Worm (Caenorhabditis elegans) whole organism, L4 larva: ENCODE results near the gene snx-1.
A peak's percentile ranks its signal among the peaks of the same experiment; 100 is the strongest.

Experiments
- D1046.2 ChIP-seq: fragments of 200-800 bp; sonication (Bioruptor generic); IDR thresholded peaks from 2 replicates; pipeline ENCODE4 v1.3.6; 2022; ENCODE audit warnings: missing genetic modification characterization, missing compliant biosample characterization
- F26F4.8 ChIP-seq: fragments of 200-800 bp; sonication (Bioruptor generic); conservative IDR thresholded peaks from 2 replicates; pipeline ENCODE4 v1.3.6; 2022; ENCODE audit warnings: missing genetic modification characterization, missing compliant biosample characterization
- F49E8.2 ChIP-seq: sonication (generic microtip); optimal IDR thresholded peaks from 2 replicates; lab custom pipeline; 2016; ENCODE audit warnings: missing compliant biosample characterization, mild to moderate bottlenecking, missing genetic modification characterization, borderline replicate concordance
- T20F7.1 ChIP-seq: fragments of 200-800 bp; sonication (Bioruptor generic); optimal IDR thresholded peaks from 2 replicates; lab custom pipeline; 2018; ENCODE audit warnings: mild to moderate bottlenecking, missing genetic modification characterization, missing compliant biosample characterization
- T26A8.4 ChIP-seq: fragments of 200-800 bp; sonication (Bioruptor generic); IDR thresholded peaks from 2 replicates; pipeline ENCODE4 v1.3.6; 2022; ENCODE audit warnings: missing genetic modification characterization, missing compliant biosample characterization
- Y48G9A.11 ChIP-seq: fragments of 200-800 bp; sonication (Bioruptor generic); IDR thresholded peaks from 2 replicates; pipeline ENCODE4 v1.3.6; 2022; ENCODE audit warnings: missing genetic modification reagents, missing genetic modification characterization, missing compliant biosample characterization
- aha-1 ChIP-seq: fragments of 150-350 bp; peaks from one replicate; lab custom pipeline; 2014; ENCODE audit warnings: missing biosample characterization, missing genetic modification characterization
- arid-1 ChIP-seq: fragments of 200-800 bp; sonication (Bioruptor generic); conservative IDR thresholded peaks from 2 replicates; pipeline ENCODE4 v1.3.6; 2022; ENCODE audit warnings: missing genetic modification reagents, missing genetic modification characterization, missing compliant biosample characterization
- ceh-20 ChIP-seq: fragments of 200-800 bp; sonication (Bioruptor generic); IDR thresholded peaks from 2 replicates; pipeline ENCODE4 v1.3.6; 2022; ENCODE audit warnings: missing genetic modification reagents, missing genetic modification characterization, missing compliant biosample characterization
- ceh-28 ChIP-seq: fragments of 150-350 bp; optimal IDR thresholded peaks from 2 replicates; lab custom pipeline; 2014; ENCODE audit warnings: missing biosample characterization, missing genetic modification reagents, missing genetic modification characterization
- daf-16 ChIP-seq, 3 experiments: sonication (generic microtip); optimal IDR thresholded peaks; 2 replicates each; lab custom pipeline; 2016 to 2017; ENCODE audit warnings: missing genetic modification characterization in 3 of 3, missing genetic modification reagents in 3 of 3, mild to moderate bottlenecking in 2 of 3, missing compliant biosample characterization in 2 of 3, missing biosample characterization in 1 of 3, moderate library complexity in 1 of 3
- daf-8 ChIP-seq: fragments of 200-800 bp; sonication (Bioruptor generic); IDR thresholded peaks from 2 replicates; pipeline ENCODE4 v1.3.6; 2022; ENCODE audit warnings: missing genetic modification characterization, missing compliant biosample characterization
- dmd-8 ChIP-seq: fragments of 200-800 bp; sonication (Bioruptor generic); IDR thresholded peaks from 2 replicates; pipeline ENCODE4 v1.3.6; 2022; ENCODE audit warnings: missing genetic modification characterization, missing compliant biosample characterization
- dmd-9 ChIP-seq: fragments of 200-800 bp; sonication (Bioruptor generic); IDR thresholded peaks from 2 replicates; pipeline ENCODE4 v1.3.6; 2022; ENCODE audit warnings: missing genetic modification reagents, missing genetic modification characterization, missing compliant biosample characterization
- duxl-1 ChIP-seq: sonication (generic microtip); optimal IDR thresholded peaks from 2 replicates; lab custom pipeline; 2016; ENCODE audit warnings: mild to moderate bottlenecking, missing genetic modification characterization, moderate library complexity, missing compliant biosample characterization; ENCODE audit not compliant: poor library complexity
- dve-1 ChIP-seq: sonication (generic microtip); optimal IDR thresholded peaks from 2 replicates; lab custom pipeline; 2017; ENCODE audit warnings: antibody characterized with exemption, mild to moderate bottlenecking, missing genetic modification characterization, missing compliant biosample characterization; ENCODE audit not compliant: insufficient read depth
- egl-43 ChIP-seq: fragments of 200-800 bp; sonication (Bioruptor generic); IDR thresholded peaks from 2 replicates; pipeline ENCODE4 v1.3.6; 2022; ENCODE audit warnings: missing genetic modification reagents, missing genetic modification characterization, missing compliant biosample characterization
- fkh-10 ChIP-seq: fragments of 150-350 bp; optimal IDR thresholded peaks from 2 replicates; lab custom pipeline; 2014; ENCODE audit warnings: missing biosample characterization, missing genetic modification reagents, missing genetic modification characterization
- fos-1 ChIP-seq: fragments of 150-350 bp; optimal IDR thresholded peaks from 2 replicates; lab custom pipeline; 2014; ENCODE audit warnings: missing biosample characterization, missing genetic modification characterization
- hif-1 ChIP-seq, 2 experiments: sonication (generic microtip); optimal IDR thresholded peaks; 2 replicates each; lab custom pipeline; 2016 to 2017; ENCODE audit warnings: missing compliant biosample characterization in 2 of 2, missing genetic modification characterization in 2 of 2, missing genetic modification reagents in 2 of 2, missing genotype in 2 of 2, mild to moderate bottlenecking in 1 of 2
- jun-1 ChIP-seq: fragments of 150-350 bp; optimal IDR thresholded peaks from 2 replicates; lab custom pipeline; 2014; ENCODE audit warnings: missing biosample characterization, missing genetic modification reagents, missing genetic modification characterization
- lin-15B ChIP-seq: fragments of 150-350 bp; sonication (generic microtip); optimal IDR thresholded peaks from 3 replicates; lab custom pipeline; 2014; ENCODE audit warnings: missing biosample characterization, missing genetic modification characterization
- lir-3 ChIP-seq: sonication (generic microtip); optimal IDR thresholded peaks from 2 replicates; lab custom pipeline; 2016; ENCODE audit warnings: mild to moderate bottlenecking, missing genetic modification characterization, missing compliant biosample characterization
- madf-5 ChIP-seq, 2 experiments: fragments of 200-800 bp; sonication (Bioruptor generic); IDR thresholded peaks; 2 replicates each; pipeline ENCODE4 v1.3.6; 2022; ENCODE audit warnings: missing compliant biosample characterization in 2 of 2, missing genetic modification characterization in 2 of 2
- mdl-1 ChIP-seq, 2 experiments: fragments of 150-350 bp in 1 of 2; sonication (generic microtip) in 1 of 2; optimal IDR thresholded peaks; 2 replicates each; lab custom pipeline; 2014 to 2017; ENCODE audit warnings: missing biosample characterization in 2 of 2, missing genetic modification characterization in 2 of 2
- mep-1 ChIP-seq: fragments of 150-350 bp; sonication (generic microtip); optimal IDR thresholded peaks from 3 replicates; lab custom pipeline; 2014; ENCODE audit warnings: missing biosample characterization, missing genetic modification characterization
- mxl-2 ChIP-seq: fragments of 200-800 bp; sonication (Bioruptor generic); conservative IDR thresholded peaks from 2 replicates; pipeline ENCODE4 v1.3.6; 2022; ENCODE audit warnings: missing genetic modification reagents, missing genetic modification characterization, missing compliant biosample characterization
- mxl-3 ChIP-seq: fragments of 200-800 bp; sonication (Bioruptor generic); optimal IDR thresholded peaks from 2 replicates; lab custom pipeline; 2018; ENCODE audit warnings: mild to moderate bottlenecking, missing genetic modification characterization, missing compliant biosample characterization
- nhr-10 ChIP-seq: fragments of 150-350 bp; optimal IDR thresholded peaks from 2 replicates; lab custom pipeline; 2014; ENCODE audit warnings: missing biosample characterization, missing genetic modification characterization
- nhr-111 ChIP-seq: fragments of 200-800 bp; sonication (Bioruptor generic); optimal IDR thresholded peaks from 2 replicates; lab custom pipeline; 2018; ENCODE audit warnings: mild to moderate bottlenecking, missing genetic modification characterization, missing compliant biosample characterization
- nhr-237 ChIP-seq: sonication (generic microtip); optimal IDR thresholded peaks from 2 replicates; lab custom pipeline; 2017; ENCODE audit warnings: missing biosample characterization, missing genetic modification characterization
- nhr-28 ChIP-seq: fragments of 150-350 bp; optimal IDR thresholded peaks from 2 replicates; lab custom pipeline; 2014; ENCODE audit warnings: missing biosample characterization, missing genetic modification characterization
- nhr-41 ChIP-seq: fragments of 200-800 bp; sonication (Bioruptor generic); IDR thresholded peaks from 2 replicates; pipeline ENCODE4 v1.3.6; 2022; ENCODE audit warnings: missing genetic modification reagents, missing genetic modification characterization, missing compliant biosample characterization
- nhr-77 ChIP-seq: fragments of 150-350 bp; optimal IDR thresholded peaks from 2 replicates; lab custom pipeline; 2014; ENCODE audit warnings: missing biosample characterization, missing genetic modification characterization
- pha-4 ChIP-seq, 2 experiments: fragments of 150-350 bp in 1 of 2; fragments of 200-800 bp in 1 of 2; sonication (Bioruptor generic) in 1 of 2; IDR thresholded peaks in 1 of 2; optimal IDR thresholded peaks in 1 of 2; 2 replicates each; pipeline versions ENCODE4 v1.3.6 to Lab custom; 2014 to 2022; ENCODE audit warnings: missing genetic modification characterization in 2 of 2, missing genetic modification reagents in 2 of 2, missing biosample characterization in 1 of 2, missing compliant biosample characterization in 1 of 2
- php-3 ChIP-seq: fragments of 200-800 bp; sonication (Bioruptor generic); IDR thresholded peaks from 2 replicates; pipeline ENCODE4 v1.3.6; 2022; ENCODE audit warnings: missing genetic modification reagents, missing genetic modification characterization, missing compliant biosample characterization
- pqm-1 ChIP-seq: sonication (generic microtip); optimal IDR thresholded peaks from 2 replicates; lab custom pipeline; 2017; ENCODE audit warnings: missing biosample characterization, missing genetic modification characterization
- rbr-2 ChIP-seq: sonication (generic microtip); optimal IDR thresholded peaks from 2 replicates; lab custom pipeline; 2016; ENCODE audit warnings: missing genotype, missing genetic modification characterization, missing compliant biosample characterization
- sdz-12 ChIP-seq: fragments of 200-800 bp; sonication (Bioruptor generic); optimal IDR thresholded peaks from 2 replicates; lab custom pipeline; 2018; ENCODE audit warnings: mild to moderate bottlenecking, missing genetic modification characterization, missing compliant biosample characterization
- set-16 ChIP-seq: fragments of 200-800 bp; sonication (Bioruptor generic); IDR thresholded peaks from 2 replicates; pipeline ENCODE4 v1.3.6; 2022; ENCODE audit warnings: missing genetic modification reagents, missing genetic modification characterization, missing compliant biosample characterization
- skn-1 ChIP-seq: fragments of 150-350 bp; optimal IDR thresholded peaks from 2 replicates; lab custom pipeline; 2014; ENCODE audit warnings: missing biosample characterization, missing genetic modification characterization
- spr-3 ChIP-seq: fragments of 200-800 bp; sonication (Bioruptor generic); optimal IDR thresholded peaks from 2 replicates; lab custom pipeline; 2018; ENCODE audit warnings: mild to moderate bottlenecking, missing genetic modification characterization, missing compliant biosample characterization
- unc-130 ChIP-seq: sonication (generic microtip); optimal IDR thresholded peaks from 2 replicates; lab custom pipeline; 2016; ENCODE audit warnings: missing genetic modification reagents, missing genetic modification characterization, missing compliant biosample characterization
- unc-39 ChIP-seq: sonication (generic microtip); optimal IDR thresholded peaks from 2 replicates; lab custom pipeline; 2017; ENCODE audit warnings: missing biosample characterization, missing genetic modification characterization
- ztf-11 ChIP-seq: fragments of 150-350 bp; optimal IDR thresholded peaks from 2 replicates; lab custom pipeline; 2014; ENCODE audit warnings: missing biosample characterization, missing genetic modification characterization
- ztf-7 ChIP-seq: fragments of 150-350 bp; optimal IDR thresholded peaks from 2 replicates; lab custom pipeline; 2014; ENCODE audit warnings: missing biosample characterization, missing genetic modification characterization

snx-1 gene

DNA sequence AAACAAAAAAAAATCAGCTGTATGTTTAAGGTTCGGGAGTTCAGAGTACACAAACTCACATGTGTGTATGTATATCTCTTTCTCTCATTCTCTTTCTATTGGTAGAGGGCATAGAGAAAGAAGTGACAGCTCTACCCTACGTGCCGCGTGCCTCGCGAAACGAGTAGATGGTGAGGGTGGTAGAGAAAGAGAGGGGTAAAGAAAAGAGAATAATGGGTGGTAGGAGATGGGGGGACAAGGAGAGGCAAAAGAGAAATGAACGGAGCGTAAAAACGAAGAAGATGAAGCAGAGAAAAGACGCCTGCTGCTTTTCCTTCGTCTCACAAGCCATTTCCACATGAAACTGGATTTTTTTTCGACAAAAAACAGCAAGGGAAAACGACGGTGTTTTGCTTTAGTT lies 35.6 kb upstream of the snx-1 start (continued):
- TF ChIP-seq mxl-2 (GFP tag; lab: Robert Waterston, UW) (0 out of 2 replicates have a peak, but pooled peaks have one; percentile 52), fkh-10 (GFP tag; lab: Kevin White, UChicago) (peak; percentile 95), egl-43 (peak; percentile 87), daf-16 (GFP tag; optimal IDR thresholded peaks at IDR 0.05; lab: Kevin White, UChicago) (peak; percentile 69 to 90), daf-16 (tag; optimal IDR thresholded peaks at IDR 0.05; lab: Kevin White, UChicago) (peak; percentile 96), mep-1 (tag; lab: Kevin White, UChicago) (peak; percentile 97), skn-1 (no peak), daf-8 (no peak), nhr-10 (tag; lab: Kevin White, UChicago) (peak; percentile 83), T20F7.1 (GFP tag; lab: Kevin White, UChicago) (peak; percentile 74), ceh-20 (GFP tag; lab: Robert Waterston, UW) (peak; percentile 95), pha-4 (GFP tag; IDR thresholded peaks at IDR 0.05; lab: Robert Waterston, UW) (peak; percentile 87), pha-4 (tag; optimal IDR thresholded peaks at IDR 0.05; lab: Kevin White, UChicago) (peak; percentile 99), D1046.2 (no peak), nhr-41 (GFP tag; lab: Robert Waterston, UW) (peak; percentile 72), nhr-237 (tag; lab: Kevin White, UChicago) (no peak), ztf-7 (tag; lab: Kevin White, UChicago) (peak; percentile 77), madf-5 (GFP tag; IDR thresholded peaks at IDR 0.05; lab: Robert Waterston, UW) (0 out of 4 replicates have a peak, but pooled peaks of 1 of the 2 experiments have one; percentile 4), mdl-1 (tag; optimal IDR thresholded peaks at IDR 0.05; lab: Kevin White, UChicago) (peak; percentile 98 to 100), sdz-12 (GFP tag; lab: Kevin White, UChicago) (no peak), nhr-111 (GFP tag; lab: Kevin White, UChicago) (no peak), unc-39 (tag; lab: Kevin White, UChicago) (no peak), php-3 (GFP tag; lab: Robert Waterston, UW) (peak; percentile 75), mxl-3 (GFP tag; lab: Kevin White, UChicago) (peak; percentile 97), ceh-28 (tag; lab: Kevin White, UChicago) (peak; percentile 40), pqm-1 (peak; percentile 48), unc-130 (GFP tag; lab: Kevin White, UChicago) (no peak), rbr-2 (tag; lab: Kevin White, UChicago) (peak; percentile 94), set-16 (peak; percentile 60), arid-1 (GFP tag; lab: Robert Waterston, UW) (peak; percentile 89), hif-1 (tag; optimal IDR thresholded peaks at IDR 0.05; lab: Kevin White, UChicago) (peak; percentile 51 to 95), Y48G9A.11 (GFP tag; lab: Robert Waterston, UW) (no peak), ztf-11 (tag; lab: Kevin White, UChicago) (no peak), duxl-1 (peak; percentile 68), lin-15B (tag; lab: Kevin White, UChicago) (no peak), lir-3 (tag; lab: Kevin White, UChicago) (peak; percentile 2), dmd-8 (no peak), spr-3 (peak; percentile 60), jun-1 (tag; lab: Kevin White, UChicago) (peak; percentile 69), F26F4.8 (no peak), F49E8.2 (tag; lab: Kevin White, UChicago) (no peak)

DNA sequence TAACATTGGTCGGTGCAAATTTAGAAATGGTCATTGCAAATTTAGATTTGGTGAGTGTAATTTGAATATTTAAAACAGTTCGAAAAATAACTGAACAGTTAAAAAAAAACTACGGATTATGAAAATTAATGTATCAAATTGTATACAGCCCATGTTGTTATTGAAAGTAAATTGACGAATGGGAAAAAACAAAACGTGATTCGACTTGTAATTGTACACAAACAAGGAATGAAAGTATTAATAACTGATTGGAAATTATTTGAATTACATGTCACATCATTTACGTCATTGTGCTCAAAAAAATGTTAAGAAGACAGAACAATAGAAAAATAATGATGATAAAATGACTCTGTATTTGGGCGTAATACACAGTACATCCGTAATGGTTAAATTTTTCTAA lies 34.5 kb upstream of the snx-1 start:
- TF ChIP-seq nhr-77 (tag; lab: Kevin White, UChicago) (peak; percentile 42), aha-1 (tag; lab: Kevin White, UChicago) (peak; percentile 47), dmd-9 (GFP tag; lab: Robert Waterston, UW) (no peak), daf-16 (GFP tag; optimal IDR thresholded peaks at IDR 0.05; lab: Kevin White, UChicago) (no peak), daf-16 (tag; optimal IDR thresholded peaks at IDR 0.05; lab: Kevin White, UChicago) (peak; percentile 91), fos-1 (no peak), T26A8.4 (GFP tag; lab: Robert Waterston, UW) (no peak), Y48G9A.11 (GFP tag; lab: Robert Waterston, UW) (no peak), nhr-28 (tag; lab: Kevin White, UChicago) (peak; percentile 2), dve-1 (peak; percentile 29)
